Fruit fly (Drosophila melanogaster) whole organism, prepupa: Measurements from ENCODE around the gene CG7707.

Experiments used
- CG15336 ChIP-seq: fragments of 200-800 bp; sonication (Bioruptor generic); IDR thresholded peaks from 2 replicates; pipeline ENCODE4 v1.3.6; 2022; ENCODE audit warnings: missing biosample characterization, missing genetic modification characterization
- CG16779 ChIP-seq: fragments of 200-800 bp; sonication (Bioruptor generic); optimal IDR thresholded peaks from 3 replicates; lab custom pipeline; 2017; ENCODE audit warnings: missing biosample characterization, mild to moderate bottlenecking, missing genetic modification characterization
- CG34406 ChIP-seq: fragments of 200-800 bp; sonication (Bioruptor generic); optimal IDR thresholded peaks from 3 replicates; lab custom pipeline; 2016; ENCODE audit warnings: missing biosample characterization, missing genetic modification characterization
- CG8319 ChIP-seq: fragments of 200-800 bp; sonication (Bioruptor generic); optimal IDR thresholded peaks from 3 replicates; lab custom pipeline; 2016; ENCODE audit warnings: missing biosample characterization, missing genetic modification characterization
- Eip78C ChIP-seq: fragments of 200-800 bp; sonication (Bioruptor generic); peaks from one replicate; lab custom pipeline; 2016; ENCODE audit warnings: missing biosample characterization, missing genetic modification characterization
- Gug ChIP-seq: fragments of 200-800 bp; sonication (Bioruptor generic); IDR thresholded peaks from 2 replicates; pipeline ENCODE4 v1.3.6; 2022; ENCODE audit warnings: missing biosample characterization, missing genetic modification characterization
- Lpt ChIP-seq: fragments of 200-800 bp; sonication (Bioruptor generic); optimal IDR thresholded peaks from 3 replicates; lab custom pipeline; 2016; ENCODE audit warnings: missing biosample characterization, missing genetic modification characterization
- Sox102F ChIP-seq: fragments of 200-800 bp; sonication (Bioruptor generic); optimal IDR thresholded peaks from 2 replicates; lab custom pipeline; 2016; ENCODE audit warnings: missing biosample characterization, mild to moderate bottlenecking, missing genetic modification characterization
- Sox15 ChIP-seq: fragments of 200-800 bp; sonication (Bioruptor generic); optimal IDR thresholded peaks from 3 replicates; lab custom pipeline; 2016; ENCODE audit warnings: missing biosample characterization, missing genetic modification characterization
- cyc ChIP-seq: fragments of 200-800 bp; sonication (Bioruptor generic); optimal IDR thresholded peaks from 3 replicates; lab custom pipeline; 2016; ENCODE audit warnings: missing biosample characterization, missing genetic modification characterization
- dac ChIP-seq: fragments of 200-800 bp; sonication (Bioruptor generic); optimal IDR thresholded peaks from 2 replicates; lab custom pipeline; 2017; ENCODE audit warnings: missing biosample characterization, mild to moderate bottlenecking, missing genetic modification characterization
- dsx ChIP-seq: fragments of 200-800 bp; optimal IDR thresholded peaks from 3 replicates; lab custom pipeline; 2019; ENCODE audit warnings: missing biosample characterization, mild to moderate bottlenecking, missing genetic modification characterization, moderate library complexity; ENCODE audit not compliant: poor library complexity, severe bottlenecking
- ss ChIP-seq, 2 experiments: fragments of 200-800 bp; sonication (Bioruptor generic); optimal IDR thresholded peaks; 2 replicates in 1 of 2; 3 replicates in 1 of 2; lab custom pipeline; 2017 to 2018; ENCODE audit warnings: mild to moderate bottlenecking in 2 of 2, missing biosample characterization in 2 of 2, missing genetic modification characterization in 2 of 2, moderate library complexity in 1 of 2
- topi ChIP-seq: fragments of 200-800 bp; sonication (Bioruptor generic); optimal IDR thresholded peaks from 3 replicates; lab custom pipeline; 2016; ENCODE audit warnings: missing biosample characterization, missing genetic modification characterization

DNA sequence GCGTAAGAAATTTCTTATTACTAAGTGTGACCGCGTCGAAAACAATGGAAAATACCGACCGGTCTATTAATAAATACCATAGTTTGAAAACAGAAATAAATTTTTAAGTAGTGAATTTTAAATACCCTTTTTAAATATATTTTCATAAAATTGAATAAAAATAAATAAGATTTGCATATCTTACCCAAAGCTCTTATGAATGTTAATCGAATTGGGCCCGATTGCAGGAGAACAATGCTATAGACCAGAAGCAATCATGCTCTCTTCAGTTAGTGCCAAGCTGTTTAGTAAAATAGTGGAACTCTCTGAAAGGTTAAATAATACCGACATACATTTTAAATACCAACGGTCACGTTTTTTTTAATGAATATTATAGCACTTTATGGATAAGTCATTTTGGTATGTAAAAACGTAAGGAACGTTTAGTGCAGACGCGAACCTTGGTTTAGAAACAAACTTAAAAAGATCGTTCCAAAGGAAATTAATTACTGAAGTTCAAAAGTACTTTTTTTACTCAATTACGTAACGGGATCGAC, 1.1 kb upstream of the CG7707 start, which contains the start of gene Afg3l2:
- TF ChIP-seq CG34406 (GFP tag; lab: Kevin White, UChicago) (peak; percentile 17), dsx (GFP tag; lab: Kevin White, UChicago) (no peak), CG15336 (no peak), Eip78C (peak; percentile 88), cyc (GFP tag; lab: Kevin White, UChicago) (peak; percentile 72), Sox102F (GFP tag; lab: Kevin White, UChicago) (no peak), topi (GFP tag; lab: Kevin White, UChicago) (peak; percentile 56), Lpt (GFP tag; lab: Kevin White, UChicago) (peak; percentile 52), dac (peak; percentile 37), CG16779 (tag; lab: Kevin White, UChicago) (no peak), CG8319 (GFP tag; lab: Kevin White, UChicago) (peak; percentile 2), ss (GFP tag; optimal IDR thresholded peaks at IDR 0.05; lab: Kevin White, UChicago) (no peak), Gug (GFP tag; lab: Robert Waterston, UW) (peak; percentile 76), Sox15 (peak; percentile 26)
